Worm (Caenorhabditis elegans) whole organism, L4 larva: ENCODE results near the gene mpst-4.
"Not testable (repeated sequence)": the region's sequence is repeated elsewhere in the genome, so short reads cannot be mapped to it uniquely, and the experiment has no call there.

Experiments used
- F10B5.3 ChIP-seq: sonication (generic microtip); optimal IDR thresholded peaks from 2 replicates; lab custom pipeline; 2016; ENCODE audit warnings: mild to moderate bottlenecking, missing genetic modification characterization, missing compliant biosample characterization
- F37D6.2 ChIP-seq: sonication (generic microtip); optimal IDR thresholded peaks from 2 replicates; lab custom pipeline; 2016; ENCODE audit warnings: mild to moderate bottlenecking, missing genetic modification characterization, missing compliant biosample characterization
- T20F7.1 ChIP-seq: fragments of 200-800 bp; sonication (Bioruptor generic); optimal IDR thresholded peaks from 2 replicates; lab custom pipeline; 2018; ENCODE audit warnings: mild to moderate bottlenecking, missing genetic modification characterization, missing compliant biosample characterization
- T26A8.4 ChIP-seq: fragments of 200-800 bp; sonication (Bioruptor generic); IDR thresholded peaks from 2 replicates; pipeline ENCODE4 v1.3.6; 2022; ENCODE audit warnings: missing genetic modification characterization, missing compliant biosample characterization
- Y48G9A.11 ChIP-seq: fragments of 200-800 bp; sonication (Bioruptor generic); IDR thresholded peaks from 2 replicates; pipeline ENCODE4 v1.3.6; 2022; ENCODE audit warnings: missing genetic modification reagents, missing genetic modification characterization, missing compliant biosample characterization
- ZK337.2 ChIP-seq: fragments of 200-800 bp; sonication (Bioruptor generic); IDR thresholded peaks from 2 replicates; pipeline ENCODE4 v1.3.6; 2022; ENCODE audit warnings: missing genetic modification reagents, missing genetic modification characterization, missing compliant biosample characterization
- aha-1 ChIP-seq: fragments of 150-350 bp; peaks from one replicate; lab custom pipeline; 2014; ENCODE audit warnings: missing biosample characterization, missing genetic modification characterization
- aly-2 ChIP-seq: sonication (generic microtip); optimal IDR thresholded peaks from 2 replicates; lab custom pipeline; 2018; ENCODE audit warnings: missing biosample characterization, missing genetic modification characterization
- attf-4 ChIP-seq: sonication (generic microtip); optimal IDR thresholded peaks from 3 replicates; lab custom pipeline; 2017; ENCODE audit warnings: missing biosample characterization, missing genetic modification characterization
- ceh-20 ChIP-seq: fragments of 200-800 bp; sonication (Bioruptor generic); IDR thresholded peaks from 2 replicates; pipeline ENCODE4 v1.3.6; 2022; ENCODE audit warnings: missing genetic modification reagents, missing genetic modification characterization, missing compliant biosample characterization
- ceh-32 ChIP-seq: sonication (generic microtip); optimal IDR thresholded peaks from 2 replicates; lab custom pipeline; 2016; ENCODE audit warnings: mild to moderate bottlenecking, missing genetic modification characterization, missing compliant biosample characterization; ENCODE audit not compliant: poor library complexity
- ceh-82 ChIP-seq: sonication (generic microtip); optimal IDR thresholded peaks from 2 replicates; lab custom pipeline; 2017; ENCODE audit warnings: missing biosample characterization, missing genetic modification characterization
- ces-1 ChIP-seq: fragments of 150-350 bp; sonication (generic microtip); optimal IDR thresholded peaks from 4 replicates; lab custom pipeline; 2014; ENCODE audit warnings: missing biosample characterization, missing genetic modification reagents, missing genetic modification characterization
- ctbp-1 ChIP-seq: fragments of 200-800 bp; sonication (Bioruptor generic); IDR thresholded peaks from 2 replicates; pipeline ENCODE4 v1.3.6; 2022; ENCODE audit warnings: missing genetic modification reagents, missing genetic modification characterization, missing compliant biosample characterization
- daf-12 ChIP-seq: fragments of 150-350 bp; optimal IDR thresholded peaks from 2 replicates; lab custom pipeline; 2014; ENCODE audit warnings: missing biosample characterization, missing genetic modification reagents, missing genetic modification characterization
- daf-19 ChIP-seq: fragments of 200-800 bp; sonication (Bioruptor generic); conservative IDR thresholded peaks from 2 replicates; pipeline ENCODE4 v1.3.6; 2022; ENCODE audit warnings: missing genetic modification characterization, missing compliant biosample characterization
- daf-8 ChIP-seq: fragments of 200-800 bp; sonication (Bioruptor generic); IDR thresholded peaks from 2 replicates; pipeline ENCODE4 v1.3.6; 2022; ENCODE audit warnings: missing genetic modification characterization, missing compliant biosample characterization
- dmd-8 ChIP-seq: fragments of 200-800 bp; sonication (Bioruptor generic); IDR thresholded peaks from 2 replicates; pipeline ENCODE4 v1.3.6; 2022; ENCODE audit warnings: missing genetic modification characterization, missing compliant biosample characterization
- fkh-10 ChIP-seq: fragments of 150-350 bp; optimal IDR thresholded peaks from 2 replicates; lab custom pipeline; 2014; ENCODE audit warnings: missing biosample characterization, missing genetic modification reagents, missing genetic modification characterization
- hlh-11 ChIP-seq: fragments of 200-800 bp; sonication (Bioruptor generic); optimal IDR thresholded peaks from 2 replicates; lab custom pipeline; 2018; ENCODE audit warnings: mild to moderate bottlenecking, missing genetic modification characterization, missing compliant biosample characterization
- hlh-30 ChIP-seq: sonication (generic microtip); optimal IDR thresholded peaks from 2 replicates; lab custom pipeline; 2017; ENCODE audit warnings: antibody characterized with exemption, mild to moderate bottlenecking, missing genetic modification characterization, missing compliant biosample characterization; ENCODE audit not compliant: insufficient read depth
- lin-15B ChIP-seq: fragments of 150-350 bp; sonication (generic microtip); optimal IDR thresholded peaks from 3 replicates; lab custom pipeline; 2014; ENCODE audit warnings: missing biosample characterization, missing genetic modification characterization
- lin-29 ChIP-seq: fragments of 200-800 bp; sonication (Bioruptor generic); IDR thresholded peaks from 2 replicates; pipeline ENCODE4 v1.3.6; 2022; ENCODE audit warnings: missing genetic modification reagents, missing genetic modification characterization, missing compliant biosample characterization
- lsy-2 ChIP-seq, 2 experiments: fragments of 150-350 bp in 1 of 2; sonication (generic microtip) in 1 of 2; optimal IDR thresholded peaks; 2 replicates each; lab custom pipeline; 2014 to 2017; ENCODE audit warnings: missing biosample characterization in 2 of 2, missing genetic modification characterization in 2 of 2
- madf-5 ChIP-seq, 2 experiments: fragments of 200-800 bp; sonication (Bioruptor generic); IDR thresholded peaks; 2 replicates each; pipeline ENCODE4 v1.3.6; 2022; ENCODE audit warnings: missing compliant biosample characterization in 2 of 2, missing genetic modification characterization in 2 of 2
- madf-9 ChIP-seq: fragments of 200-800 bp; sonication (Bioruptor generic); conservative IDR thresholded peaks from 2 replicates; pipeline ENCODE4 v1.3.6; 2022; ENCODE audit warnings: missing genetic modification reagents, missing genetic modification characterization, missing compliant biosample characterization
- mdt-29 ChIP-seq: fragments of 200-800 bp; sonication (Bioruptor generic); IDR thresholded peaks from 2 replicates; pipeline ENCODE4 v1.3.6; 2022; ENCODE audit warnings: missing genetic modification reagents, missing genetic modification characterization, missing compliant biosample characterization
- nhr-10 ChIP-seq: fragments of 150-350 bp; optimal IDR thresholded peaks from 2 replicates; lab custom pipeline; 2014; ENCODE audit warnings: missing biosample characterization, missing genetic modification characterization
- nhr-102 ChIP-seq: sonication (generic microtip); optimal IDR thresholded peaks from 2 replicates; lab custom pipeline; 2016; ENCODE audit warnings: mild to moderate bottlenecking, missing genetic modification characterization, moderate library complexity, missing compliant biosample characterization
- nhr-237 ChIP-seq: sonication (generic microtip); optimal IDR thresholded peaks from 2 replicates; lab custom pipeline; 2017; ENCODE audit warnings: missing biosample characterization, missing genetic modification characterization
- nhr-25 ChIP-seq: sonication (generic microtip); optimal IDR thresholded peaks from 2 replicates; lab custom pipeline; 2017; ENCODE audit warnings: missing genetic modification characterization, mild to moderate bottlenecking, missing compliant biosample characterization, antibody characterized with exemption, moderate library complexity, borderline replicate concordance; ENCODE audit not compliant: insufficient read depth
- nhr-41 ChIP-seq: fragments of 200-800 bp; sonication (Bioruptor generic); IDR thresholded peaks from 2 replicates; pipeline ENCODE4 v1.3.6; 2022; ENCODE audit warnings: missing genetic modification reagents, missing genetic modification characterization, missing compliant biosample characterization
- nhr-42 ChIP-seq: fragments of 200-800 bp; sonication (Bioruptor generic); IDR thresholded peaks from 2 replicates; pipeline ENCODE4 v1.3.6; 2022; ENCODE audit warnings: missing genetic modification characterization, missing compliant biosample characterization
- nhr-48 ChIP-seq: sonication (generic microtip); optimal IDR thresholded peaks from 2 replicates; lab custom pipeline; 2016; ENCODE audit warnings: mild to moderate bottlenecking, missing genetic modification characterization, missing compliant biosample characterization
- nhr-77 ChIP-seq: fragments of 150-350 bp; optimal IDR thresholded peaks from 2 replicates; lab custom pipeline; 2014; ENCODE audit warnings: missing biosample characterization, missing genetic modification characterization
- pha-4 ChIP-seq, 2 experiments: fragments of 150-350 bp in 1 of 2; fragments of 200-800 bp in 1 of 2; sonication (Bioruptor generic) in 1 of 2; IDR thresholded peaks in 1 of 2; optimal IDR thresholded peaks in 1 of 2; 2 replicates each; pipeline versions ENCODE4 v1.3.6 to Lab custom; 2014 to 2022; ENCODE audit warnings: missing genetic modification characterization in 2 of 2, missing genetic modification reagents in 2 of 2, missing biosample characterization in 1 of 2, missing compliant biosample characterization in 1 of 2
- pqm-1 ChIP-seq: sonication (generic microtip); optimal IDR thresholded peaks from 2 replicates; lab custom pipeline; 2017; ENCODE audit warnings: missing biosample characterization, missing genetic modification characterization
- rbr-2 ChIP-seq: sonication (generic microtip); optimal IDR thresholded peaks from 2 replicates; lab custom pipeline; 2016; ENCODE audit warnings: missing genotype, missing genetic modification characterization, missing compliant biosample characterization
- unc-62 ChIP-seq, 3 experiments: fragments of 150-350 bp in 1 of 3; sonication (generic microtip); optimal IDR thresholded peaks in 2 of 3; peaks in 1 of 3; 1 replicate in 1 of 3; 2 replicates in 2 of 3; lab custom pipeline; 2014 to 2017; ENCODE audit warnings: missing biosample characterization in 3 of 3, missing genetic modification characterization in 3 of 3, missing genetic modification reagents in 3 of 3, missing genotype in 1 of 3
- vab-7 ChIP-seq: fragments of 200-800 bp; sonication (Bioruptor generic); IDR thresholded peaks from 2 replicates; pipeline ENCODE4 v1.3.6; 2022; ENCODE audit warnings: missing genetic modification reagents, missing genetic modification characterization, missing compliant biosample characterization
- zag-1 ChIP-seq: fragments of 150-350 bp; optimal IDR thresholded peaks from 2 replicates; lab custom pipeline; 2014; ENCODE audit warnings: missing biosample characterization, missing genetic modification characterization

Gene mpst-4

DNA sequence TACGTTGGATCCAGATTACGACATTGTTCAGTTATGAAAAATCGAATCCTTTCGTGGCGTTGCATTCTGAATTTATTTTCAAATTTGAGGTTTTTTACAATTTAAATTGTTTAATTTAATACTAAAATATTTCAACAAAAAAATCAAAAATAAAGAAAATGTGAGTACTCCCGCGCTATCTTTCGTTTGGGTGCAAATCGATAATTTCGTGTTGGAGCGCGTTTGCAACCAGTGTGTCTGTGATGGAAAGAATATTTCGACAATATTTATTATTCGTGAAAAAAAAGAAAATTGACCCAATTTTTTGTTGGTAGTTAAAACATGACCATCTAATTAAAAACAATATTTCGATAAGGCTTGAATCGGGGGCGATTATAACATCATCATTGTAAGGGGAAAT is 38.8 kb upstream of the mpst-4 start, which contains the start of gene R05F9.9 (continued):
- TF ChIP-seq T26A8.4 (GFP tag; lab: Robert Waterston, UW) = 0 out of 2 replicates have a peak, but pooled peaks have one; percentile 13
- TF ChIP-seq pha-4 (GFP tag; IDR thresholded peaks at IDR 0.05; lab: Robert Waterston, UW) = peak; percentile 22; the same call in 1 of the 2 replicates
- no peak for TF ChIP-seq pha-4 (tag; optimal IDR thresholded peaks at IDR 0.05; lab: Kevin White, UChicago)
- TF ChIP-seq madf-5 (GFP tag; IDR thresholded peaks at IDR 0.05; lab: Robert Waterston, UW) = no peak
- no peak for TF ChIP-seq F37D6.2
- no peak for TF ChIP-seq pqm-1
- TF ChIP-seq nhr-10 = no peak
- TF ChIP-seq nhr-48 (tag; lab: Kevin White, UChicago) = peak; percentile 1
- no peak for TF ChIP-seq ctbp-1
- no peak for TF ChIP-seq ces-1 (GFP tag; lab: Kevin White, UChicago)
- peak; percentile 16 for TF ChIP-seq nhr-102 (tag; lab: Kevin White, UChicago)
- TF ChIP-seq ceh-32 (tag; lab: Kevin White, UChicago) = no peak
- 0 out of 2 replicates have a peak, but pooled peaks have one; percentile 33 for TF ChIP-seq daf-19 (GFP tag; lab: Robert Waterston, UW)
- TF ChIP-seq daf-12 (tag; lab: Kevin White, UChicago) = no peak
- TF ChIP-seq nhr-42 (GFP tag; lab: Robert Waterston, UW) = no peak
- no peak for TF ChIP-seq lin-29 (GFP tag; lab: Robert Waterston, UW)
- TF ChIP-seq fkh-10 (GFP tag; lab: Kevin White, UChicago) = no peak
- no peak for TF ChIP-seq mdt-29 (GFP tag; lab: Robert Waterston, UW)
- TF ChIP-seq lin-15B (tag; lab: Kevin White, UChicago) = no peak
- TF ChIP-seq T20F7.1 (GFP tag; lab: Kevin White, UChicago) = peak; percentile 66
- no peak for TF ChIP-seq nhr-25 (tag; lab: Kevin White, UChicago)
- TF ChIP-seq nhr-77 (tag; lab: Kevin White, UChicago) = no peak
- TF ChIP-seq nhr-237 (tag; lab: Kevin White, UChicago) = no peak
- TF ChIP-seq aly-2 (tag; lab: Kevin White, UChicago) = no peak
- TF ChIP-seq F10B5.3 (tag; lab: Kevin White, UChicago) = no peak
- TF ChIP-seq ceh-20 = no peak
- no peak for TF ChIP-seq daf-8 (GFP tag; lab: Robert Waterston, UW)

DNA sequence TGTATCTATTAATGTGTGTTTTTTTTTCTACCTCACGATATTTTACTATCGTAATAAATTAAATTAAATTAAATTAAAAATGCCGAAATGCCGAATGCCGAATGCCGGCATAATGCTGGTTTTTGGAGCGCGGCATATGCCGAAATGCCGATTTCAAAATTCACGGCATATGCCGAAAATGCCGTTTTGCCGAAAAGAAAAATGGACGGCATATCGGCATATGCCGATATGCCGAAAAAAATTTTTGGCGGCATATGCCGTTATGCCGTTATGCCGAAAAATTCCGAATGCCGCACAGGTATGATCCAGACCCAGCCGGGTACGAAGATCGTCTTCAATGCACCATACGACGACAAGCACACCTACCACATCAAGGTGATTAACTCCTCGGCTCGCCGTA is 35.3 kb upstream of the mpst-4 start, which contains the start of gene msp-32:
msp-32 (plus strand) TSS at position 301 of the 400 bp plus-strand sequence.
- not testable (repeated sequence) for TF ChIP-seq Y48G9A.11 (GFP tag; lab: Robert Waterston, UW); hlh-11; ceh-82 (tag; lab: Kevin White, UChicago)

DNA sequence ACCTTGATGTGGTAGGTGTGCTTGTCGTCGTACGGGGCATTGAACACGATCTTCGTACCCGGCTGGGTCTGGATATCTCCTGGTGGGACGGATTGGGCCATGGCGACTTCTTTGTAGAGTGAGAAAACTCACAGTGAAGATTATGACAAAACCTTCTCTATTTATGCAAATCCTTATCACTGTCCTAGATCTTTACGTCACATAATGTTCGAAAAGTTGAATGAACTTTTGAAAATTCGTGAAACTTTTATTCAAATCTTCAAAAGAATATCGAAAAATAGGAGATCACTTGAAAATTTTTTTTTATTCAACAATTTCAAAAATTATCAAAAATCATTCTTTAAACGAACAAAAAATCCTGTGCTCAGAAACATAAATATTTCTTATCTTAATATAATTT is 29.3 kb upstream of the mpst-4 start, which contains the start of gene msp-33:
msp-33 (minus strand) TSS at position 101 of the 400 bp plus-strand sequence.
- TF ChIP-seq aha-1 = peak; percentile 1
- no peak for TF ChIP-seq madf-9 (GFP tag; lab: Robert Waterston, UW)
- TF ChIP-seq fkh-10 (GFP tag; lab: Kevin White, UChicago) = no peak
- no peak for TF ChIP-seq daf-19 (GFP tag; lab: Robert Waterston, UW)

DNA sequence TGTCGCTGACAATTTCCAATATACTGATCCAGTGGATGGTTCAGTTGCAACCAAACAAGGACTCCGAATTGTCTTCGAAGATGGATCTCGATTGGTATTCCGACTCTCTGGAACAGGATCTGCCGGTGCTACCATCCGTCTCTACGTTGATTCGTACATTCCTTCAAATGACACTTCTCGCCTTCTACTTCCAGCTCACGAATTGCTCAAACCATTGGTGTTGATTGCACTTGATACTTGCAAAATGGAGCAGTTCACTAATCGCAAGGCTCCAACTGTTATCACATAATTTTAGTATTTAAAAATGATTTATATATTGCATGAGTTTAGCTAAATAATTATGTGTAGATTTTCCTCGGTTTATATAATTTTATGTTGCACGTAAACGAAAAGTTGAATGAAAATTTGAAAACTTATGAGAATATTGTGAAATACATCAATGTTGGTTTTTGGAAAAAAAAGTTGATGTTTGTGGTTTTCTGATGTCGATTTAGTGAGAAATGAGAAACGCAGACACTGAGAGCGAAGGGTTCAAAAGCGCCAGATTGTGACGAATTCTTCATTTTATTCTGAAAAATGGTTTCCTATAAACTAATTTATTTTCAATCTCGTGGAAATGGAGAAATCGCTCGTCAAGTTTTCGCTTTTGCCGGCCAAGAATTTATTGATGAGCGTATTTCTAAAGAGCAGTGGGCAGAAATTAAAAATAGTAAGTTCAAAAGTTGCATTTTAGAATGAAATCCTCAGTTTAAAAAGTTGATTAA is 27.9 kb upstream of the mpst-4 start, which contains the start of gene gst-9:
gst-9 (plus strand) TSS at position 574 of the 764 bp plus-strand sequence.
- peak; percentile 10 for TF ChIP-seq hlh-30 (tag; lab: Kevin White, UChicago)
- no peak for TF ChIP-seq lin-29 (GFP tag; lab: Robert Waterston, UW)
- TF ChIP-seq rbr-2 (tag; lab: Kevin White, UChicago) = no peak
- TF ChIP-seq ZK337.2 (GFP tag; lab: Robert Waterston, UW) = no peak
- peak; percentile 42 for TF ChIP-seq hlh-11
- TF ChIP-seq nhr-237 (tag; lab: Kevin White, UChicago) = no peak
- no peak for TF ChIP-seq ceh-82 (tag; lab: Kevin White, UChicago)
- TF ChIP-seq attf-4 (tag; lab: Kevin White, UChicago) = no peak
- no peak for TF ChIP-seq zag-1 (tag; lab: Kevin White, UChicago)
- no peak for TF ChIP-seq vab-7 (GFP tag; lab: Robert Waterston, UW)
- TF ChIP-seq nhr-77 (tag; lab: Kevin White, UChicago) = no peak
- peak in 1 of 2 experiments; percentile 84 for TF ChIP-seq unc-62 (GFP tag; optimal IDR thresholded peaks at IDR 0.05 in 1 of 2; lab: Kevin White, UChicago)
- no peak for TF ChIP-seq unc-62 (tag; optimal IDR thresholded peaks at IDR 0.05; lab: Kevin White, UChicago)
- TF ChIP-seq dmd-8 (GFP tag; lab: Robert Waterston, UW) = 0 out of 2 replicates have a peak, but pooled peaks have one; percentile 4
- TF ChIP-seq F10B5.3 (tag; lab: Kevin White, UChicago) = no peak
- peak in 1 of 2 experiments; percentile 61 for TF ChIP-seq lsy-2 (tag; optimal IDR thresholded peaks at IDR 0.05; lab: Kevin White, UChicago)
- no peak for TF ChIP-seq nhr-41 (GFP tag; lab: Robert Waterston, UW)
- TF ChIP-seq nhr-25 (tag; lab: Kevin White, UChicago) = no peak
- TF ChIP-seq aha-1 = peak; percentile 65
- no peak for TF ChIP-seq madf-5 (GFP tag; IDR thresholded peaks at IDR 0.05; lab: Robert Waterston, UW)
- no peak for TF ChIP-seq ces-1 (GFP tag; lab: Kevin White, UChicago)
- peak; percentile 23; the same call in 1 of the 2 replicates for TF ChIP-seq madf-9 (GFP tag; lab: Robert Waterston, UW)
